Worm (Caenorhabditis elegans): ENCODE data around the gene mob-1.

Gene mob-1

ce11 chrIV:11821591-11822361 lies 38.6 kb upstream of the mob-1 start, which contains the start of the genes par-5 and M117.3 (continued):
- TF ChIP-seq lir-3 (tag; optimal IDR thresholded peaks at IDR 0.05) (no peak), lsy-2 (tag; optimal IDR thresholded peaks at IDR 0.05) (peak in 1 of 2 experiments; percentile 80), set-16 (GFP tag; IDR thresholded peaks at IDR 0.05) (peak; percentile 65), snpc-4 (tag; optimal IDR thresholded peaks at IDR 0.05) (no peak), Y105C5A.15 (GFP tag; IDR thresholded peaks at IDR 0.05) (no peak), ZK337.2 (GFP tag; IDR thresholded peaks at IDR 0.05) (no peak), Y48G9A.11 (GFP tag; IDR thresholded peaks at IDR 0.05) (no peak), daf-19 (GFP tag; conservative IDR thresholded peaks at IDR 0.05) (no peak), lin-13 (GFP tag; optimal IDR thresholded peaks at IDR 0.05) (peak; percentile 51), ceh-32 (tag; optimal IDR thresholded peaks at IDR 0.05; ENCODE audit: poor library complexity) (no peak), duxl-1 (tag; optimal IDR thresholded peaks at IDR 0.05; ENCODE audit: poor library complexity) (no peak), ceh-82 (tag; optimal IDR thresholded peaks at IDR 0.05) (no peak), nhr-25 (tag; optimal IDR thresholded peaks at IDR 0.05; ENCODE audit: borderline replicate concordance, insufficient read depth) (no peak), fos-1 (tag; optimal IDR thresholded peaks at IDR 0.05) (no peak), sdz-12 (GFP tag; optimal IDR thresholded peaks at IDR 0.05) (no peak), unc-62 (GFP tag; optimal IDR thresholded peaks at IDR 0.05 in 1 of 2) (peak in 1 of 2 experiments; percentile 95), unc-62 (tag; optimal IDR thresholded peaks at IDR 0.05) (no peak), unc-39 (tag; optimal IDR thresholded peaks at IDR 0.05) (no peak), ama-1 (optimal IDR thresholded peaks at IDR 0.05) (peak; percentile 51), skn-1 (tag; optimal IDR thresholded peaks at IDR 0.05) (no peak), hlh-11 (tag; optimal IDR thresholded peaks at IDR 0.05) (peak; percentile 92), ceh-20 (GFP tag; IDR thresholded peaks at IDR 0.05) (peak; percentile 76), F26F4.8 (GFP tag; conservative IDR thresholded peaks at IDR 0.05) (no peak), F49E8.2 (tag; optimal IDR thresholded peaks at IDR 0.05; ENCODE audit: borderline replicate concordance) (no peak), zip-11 (GFP tag; IDR thresholded peaks at IDR 0.05) (no peak), mep-1 (tag; optimal IDR thresholded peaks at IDR 0.05) (peak; percentile 78), mdl-1 (tag; optimal IDR thresholded peaks at IDR 0.05) (peak; percentile 54 to 94), nhr-41 (GFP tag; IDR thresholded peaks at IDR 0.05) (no peak), ctbp-1 (GFP tag; IDR thresholded peaks at IDR 0.05) (peak; percentile 95), aha-1 (tag) (peak; percentile 87), nhr-111 (GFP tag; optimal IDR thresholded peaks at IDR 0.05) (no peak), aly-2 (tag; optimal IDR thresholded peaks at IDR 0.05) (no peak), hmg-1.1 (GFP tag; IDR thresholded peaks at IDR 0.05) (peak; percentile 81), lin-15B (tag; optimal IDR thresholded peaks at IDR 0.05) (no peak), egl-43 (GFP tag; IDR thresholded peaks at IDR 0.05) (peak; percentile 82), dpl-1 (GFP tag; optimal IDR thresholded peaks at IDR 0.05) (peak; percentile 62)

DNA sequence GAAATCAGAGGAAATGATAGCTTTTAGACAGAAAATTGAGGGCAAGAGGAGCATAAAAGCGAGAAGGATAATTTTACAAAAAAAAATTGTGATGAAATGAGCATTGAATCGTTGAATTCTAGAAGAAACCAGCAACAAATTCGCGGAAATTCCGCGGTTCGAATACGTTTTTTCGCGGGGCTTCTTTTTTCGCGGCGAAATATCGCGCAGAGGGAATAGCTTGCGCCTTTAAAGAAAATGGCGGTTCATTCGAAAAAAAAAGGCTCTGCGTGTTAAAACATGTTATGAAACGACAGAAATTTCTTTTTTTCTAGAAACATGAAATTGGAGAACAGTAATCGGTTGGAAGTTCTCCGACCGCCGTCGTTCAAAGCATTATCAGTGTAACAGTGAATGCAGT lies 37.9 kb upstream of the mob-1 start:
- TF ChIP-seq mxl-3 (GFP tag; optimal IDR thresholded peaks at IDR 0.05) (no peak), nhr-41 (GFP tag; IDR thresholded peaks at IDR 0.05) (no peak), ceh-62 (tag; optimal IDR thresholded peaks at IDR 0.05) (no peak), aha-1 (tag) (peak; percentile 33), lin-29 (GFP tag; IDR thresholded peaks at IDR 0.05) (no peak), lin-39 (tag; optimal IDR thresholded peaks at IDR 0.05) (no peak), egl-27 (tag; optimal IDR thresholded peaks at IDR 0.05) (no peak), aly-2 (tag; optimal IDR thresholded peaks at IDR 0.05) (no peak), pqm-1 (tag; optimal IDR thresholded peaks at IDR 0.05) (no peak), dmd-9 (GFP tag; IDR thresholded peaks at IDR 0.05) (no peak), mdl-1 (tag; optimal IDR thresholded peaks at IDR 0.05) (no peak), cey-2 (tag; optimal IDR thresholded peaks at IDR 0.05; ENCODE audit: borderline replicate concordance, insufficient read depth) (no peak), egl-43 (GFP tag; IDR thresholded peaks at IDR 0.05) (no peak), nhr-76 (tag; optimal IDR thresholded peaks at IDR 0.05) (no peak), lin-38 (GFP tag; IDR thresholded peaks at IDR 0.05) (no peak; the same call in 1 of the 2 replicates), lsy-2 (tag; optimal IDR thresholded peaks at IDR 0.05) (peak in 1 of 2 experiments; percentile 56), saeg-2 (GFP tag; IDR thresholded peaks at IDR 0.05) (no peak), mes-2 (tag; optimal IDR thresholded peaks at IDR 0.05; ENCODE audit: poor library complexity, severe bottlenecking) (peak; percentile 55), ceh-32 (tag; optimal IDR thresholded peaks at IDR 0.05; ENCODE audit: poor library complexity) (no peak), dpl-1 (GFP tag; optimal IDR thresholded peaks at IDR 0.05) (peak; percentile 87), arid-1 (GFP tag; conservative IDR thresholded peaks at IDR 0.05) (no peak), nhr-6 (tag; optimal IDR thresholded peaks at IDR 0.05) (peak; percentile 49)
